Worm (Caenorhabditis elegans) whole organism, late embryonic: Measurements from ENCODE around the gene Y34B4A.4.

Source experiments
- ahr-1 ChIP-seq: sonication (generic microtip); optimal IDR thresholded peaks from 2 replicates; lab custom pipeline; 2016; ENCODE audit warnings: missing genetic modification characterization, missing compliant biosample characterization
- dve-1 ChIP-seq: sonication (generic microtip); optimal IDR thresholded peaks from 2 replicates; lab custom pipeline; 2017; ENCODE audit warnings: antibody characterized with exemption, mild to moderate bottlenecking, missing genetic modification characterization, missing compliant biosample characterization
- pha-4 ChIP-seq: fragments of 150-350 bp; optimal IDR thresholded peaks from 2 replicates; lab custom pipeline; 2018; ENCODE audit warnings: missing biosample characterization, missing genetic modification reagents, missing genetic modification characterization
- sdc-2 ChIP-seq: sonication (generic microtip); optimal IDR thresholded peaks from 2 replicates; lab custom pipeline; 2016; ENCODE audit warnings: missing genotype, missing genetic modification characterization, missing compliant biosample characterization

DNA sequence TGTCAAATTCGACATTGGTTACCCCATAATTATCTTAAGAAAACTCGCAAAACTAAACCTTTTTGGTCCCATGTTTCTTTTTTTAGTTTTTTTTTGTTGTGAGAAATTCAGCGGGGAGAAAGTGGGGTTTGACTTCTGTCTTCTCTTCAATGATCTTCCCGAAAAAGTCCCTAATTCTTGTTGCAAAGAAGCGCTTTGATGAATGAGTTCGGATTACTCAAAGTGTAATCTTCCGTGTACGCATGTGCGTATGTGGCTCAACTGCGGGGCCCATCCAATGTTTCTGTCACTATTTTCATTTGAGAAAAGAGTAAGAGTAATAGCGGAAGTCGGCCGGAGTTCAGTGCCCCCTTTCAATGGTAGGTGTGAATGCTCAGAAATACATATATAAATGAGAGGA lies 47.0 kb downstream of the Y34B4A.4 start:
- TF ChIP-seq sdc-2 (tag; lab: Kevin White, UChicago) (no peak), dve-1 (tag; lab: Kevin White, UChicago) (no peak), ahr-1 (tag; lab: Kevin White, UChicago) (no peak), pha-4 (tag; lab: Kevin White, UChicago) (no peak)
